Worm (Caenorhabditis elegans): ENCODE results near the gene F46H5.2.

DNA sequence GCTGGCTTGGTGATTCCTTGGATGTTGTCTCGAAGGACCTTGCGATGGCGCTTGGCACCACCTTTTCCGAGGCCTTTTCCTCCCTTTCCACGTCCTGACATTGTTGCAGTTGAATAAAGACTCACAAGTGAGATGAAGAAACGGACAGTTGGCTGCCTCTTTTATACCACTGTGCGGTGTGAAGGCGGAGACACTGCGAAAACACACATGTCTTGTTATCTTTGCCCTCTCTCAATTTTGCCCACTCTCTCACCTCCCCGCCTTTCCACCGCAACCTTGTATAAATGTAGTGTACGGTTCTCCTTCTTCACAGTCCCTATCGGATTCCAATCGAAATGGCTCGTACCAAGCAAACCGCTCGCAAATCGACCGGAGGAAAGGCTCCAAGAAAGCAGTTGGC is 44.3 kb downstream of the F46H5.2 start, which contains the start of the genes his-38 and his-40:
- TF ChIP-seq hmbx-1 (tag; optimal IDR thresholded peaks at IDR 0.05) (no peak), ceh-36 (tag; optimal IDR thresholded peaks at IDR 0.05) (no peak), hnd-1 (tag; optimal IDR thresholded peaks at IDR 0.05) (no peak), tra-4 (tag; optimal IDR thresholded peaks at IDR 0.05) (no peak), flt-1 (GFP tag; IDR thresholded peaks at IDR 0.05) (no peak), sea-1 (GFP tag; conservative IDR thresholded peaks at IDR 0.05) (no peak), ama-1 (optimal IDR thresholded peaks at IDR 0.05) (no peak), aly-1 (tag; optimal IDR thresholded peaks at IDR 0.05) (no peak)
